Worm (Caenorhabditis elegans) whole organism, L3 larva: ENCODE results near the gene rde-1.

Experiments
- R02D3.7 ChIP-seq: fragments of 150-350 bp; optimal IDR thresholded peaks from 2 replicates; lab custom pipeline; 2014; ENCODE audit warnings: missing biosample characterization, missing genetic modification characterization
- ZK546.5 ChIP-seq: sonication (generic microtip); optimal IDR thresholded peaks from 2 replicates; lab custom pipeline; 2017; ENCODE audit warnings: missing biosample characterization, missing genetic modification characterization
- ama-1 ChIP-seq: fragments of 150-350 bp; optimal IDR thresholded peaks from 2 replicates; lab custom pipeline; 2018
- ceh-16 ChIP-seq: sonication (generic microtip); optimal IDR thresholded peaks from 2 replicates; lab custom pipeline; 2017; ENCODE audit warnings: missing biosample characterization, missing genetic modification characterization
- ceh-82 ChIP-seq: fragments of 150-350 bp; optimal IDR thresholded peaks from 2 replicates; lab custom pipeline; 2014; ENCODE audit warnings: missing biosample characterization, missing genetic modification characterization
- ceh-9 ChIP-seq: sonication (generic microtip); optimal IDR thresholded peaks from 2 replicates; lab custom pipeline; 2018; ENCODE audit warnings: missing biosample characterization, missing genetic modification characterization
- daf-12 ChIP-seq: fragments of 150-350 bp; optimal IDR thresholded peaks from 2 replicates; lab custom pipeline; 2014; ENCODE audit warnings: missing biosample characterization, missing genetic modification reagents, missing genetic modification characterization
- egl-27 ChIP-seq: sonication (generic microtip); optimal IDR thresholded peaks from 4 replicates; lab custom pipeline; 2017; ENCODE audit warnings: missing biosample characterization, missing genetic modification reagents, missing genetic modification characterization
- egl-5 ChIP-seq: fragments of 150-350 bp; optimal IDR thresholded peaks from 2 replicates; lab custom pipeline; 2017; ENCODE audit warnings: missing biosample characterization, missing genetic modification reagents, missing genetic modification characterization, inconsistent platforms
- elt-1 ChIP-seq: fragments of 150-350 bp; optimal IDR thresholded peaks from 2 replicates; lab custom pipeline; 2014; ENCODE audit warnings: missing biosample characterization, missing genetic modification characterization
- elt-2 ChIP-seq: sonication (generic microtip); optimal IDR thresholded peaks from 2 replicates; lab custom pipeline; 2016; ENCODE audit warnings: missing genetic modification reagents, mild to moderate bottlenecking, missing genetic modification characterization, missing compliant biosample characterization
- elt-3 ChIP-seq, 3 experiments: fragments of 150-350 bp in 1 of 3; sonication (generic microtip) in 2 of 3; optimal IDR thresholded peaks; 2 replicates in 2 of 3; 4 replicates in 1 of 3; lab custom pipeline; 2014 to 2017; ENCODE audit warnings: missing biosample characterization in 3 of 3, missing genetic modification characterization in 3 of 3
- eor-1 ChIP-seq, 2 experiments: fragments of 150-350 bp; optimal IDR thresholded peaks; 2 replicates each; lab custom pipeline; 2014 to 2018; ENCODE audit warnings: missing biosample characterization in 2 of 2, missing genetic modification characterization in 2 of 2
- fkh-10 ChIP-seq: sonication (generic microtip); optimal IDR thresholded peaks from 2 replicates; lab custom pipeline; 2017; ENCODE audit warnings: missing biosample characterization, missing genetic modification reagents, missing genetic modification characterization
- fkh-2 ChIP-seq: fragments of 150-350 bp; optimal IDR thresholded peaks from 2 replicates; lab custom pipeline; 2014; ENCODE audit warnings: missing biosample characterization, missing genetic modification reagents, missing genetic modification characterization
- fos-1 ChIP-seq: fragments of 150-350 bp; optimal IDR thresholded peaks from 2 replicates; lab custom pipeline; 2014; ENCODE audit warnings: missing biosample characterization, missing genetic modification characterization
- hmg-11 ChIP-seq: sonication (generic microtip); optimal IDR thresholded peaks from 2 replicates; lab custom pipeline; 2016; ENCODE audit warnings: missing genetic modification characterization, missing compliant biosample characterization
- lin-15B ChIP-seq: fragments of 150-350 bp; optimal IDR thresholded peaks from 2 replicates; lab custom pipeline; 2014; ENCODE audit warnings: missing biosample characterization, missing genetic modification characterization
- lin-39 ChIP-seq: fragments of 150-350 bp; optimal IDR thresholded peaks from 2 replicates; lab custom pipeline; 2018; ENCODE audit warnings: missing biosample characterization, missing genetic modification reagents, missing genetic modification characterization
- lsy-12 ChIP-seq: sonication (generic microtip); optimal IDR thresholded peaks from 2 replicates; lab custom pipeline; 2016; ENCODE audit warnings: mild to moderate bottlenecking, missing genetic modification characterization, missing compliant biosample characterization
- mml-1 ChIP-seq: fragments of 150-350 bp; sonication (generic microtip); optimal IDR thresholded peaks from 3 replicates; lab custom pipeline; 2014; ENCODE audit warnings: missing biosample characterization, missing genetic modification characterization
- nfya-1 ChIP-seq: sonication (generic microtip); optimal IDR thresholded peaks from 2 replicates; lab custom pipeline; 2017; ENCODE audit warnings: missing genetic modification characterization, mild to moderate bottlenecking, missing compliant biosample characterization, antibody characterized with exemption, moderate library complexity; ENCODE audit not compliant: insufficient read depth
- nhr-11 ChIP-seq: fragments of 150-350 bp; optimal IDR thresholded peaks from 2 replicates; lab custom pipeline; 2014; ENCODE audit warnings: missing biosample characterization, missing genetic modification characterization
- nhr-23 ChIP-seq: fragments of 150-350 bp; optimal IDR thresholded peaks from 2 replicates; lab custom pipeline; 2014; ENCODE audit warnings: missing biosample characterization, missing genetic modification reagents, missing genetic modification characterization
- nhr-237 ChIP-seq: fragments of 150-350 bp; optimal IDR thresholded peaks from 2 replicates; lab custom pipeline; 2014; ENCODE audit warnings: missing biosample characterization, missing genetic modification characterization
- nhr-25 ChIP-seq: sonication (generic microtip); optimal IDR thresholded peaks from 2 replicates; lab custom pipeline; 2017; ENCODE audit warnings: missing biosample characterization, missing genetic modification characterization
- nhr-28 ChIP-seq: fragments of 150-350 bp; optimal IDR thresholded peaks from 2 replicates; lab custom pipeline; 2014; ENCODE audit warnings: missing biosample characterization, missing genetic modification characterization
- nhr-67 ChIP-seq: fragments of 150-350 bp; optimal IDR thresholded peaks from 2 replicates; lab custom pipeline; 2014; ENCODE audit warnings: missing biosample characterization, missing genetic modification characterization
- nhr-76 ChIP-seq: fragments of 150-350 bp; sonication (generic microtip); optimal IDR thresholded peaks from 5 replicates; lab custom pipeline; 2014; ENCODE audit warnings: missing biosample characterization, missing genetic modification characterization
- pqm-1 ChIP-seq: fragments of 150-350 bp; optimal IDR thresholded peaks from 2 replicates; lab custom pipeline; 2017; ENCODE audit warnings: missing biosample characterization, missing genetic modification characterization, inconsistent platforms
- sea-2 ChIP-seq: fragments of 150-350 bp; sonication (generic microtip); optimal IDR thresholded peaks from 4 replicates; lab custom pipeline; 2014; ENCODE audit warnings: missing biosample characterization, missing genetic modification reagents, missing genetic modification characterization
- skn-1 ChIP-seq: fragments of 150-350 bp; optimal IDR thresholded peaks from 2 replicates; lab custom pipeline; 2014; ENCODE audit warnings: missing biosample characterization, missing genetic modification characterization
- snpc-4 ChIP-seq: fragments of 150-350 bp; optimal IDR thresholded peaks from 2 replicates; lab custom pipeline; 2014; ENCODE audit warnings: missing biosample characterization, missing genetic modification characterization
- zag-1 ChIP-seq: fragments of 150-350 bp; optimal IDR thresholded peaks from 2 replicates; lab custom pipeline; 2014; ENCODE audit warnings: missing biosample characterization, missing genetic modification characterization
- ztf-11 ChIP-seq: fragments of 150-350 bp; optimal IDR thresholded peaks from 2 replicates; lab custom pipeline; 2014; ENCODE audit warnings: missing biosample characterization, missing genetic modification characterization
- ztf-4 ChIP-seq: fragments of 150-350 bp; optimal IDR thresholded peaks from 2 replicates; lab custom pipeline; 2014; ENCODE audit warnings: missing biosample characterization, missing genetic modification characterization

Gene rde-1

DNA sequence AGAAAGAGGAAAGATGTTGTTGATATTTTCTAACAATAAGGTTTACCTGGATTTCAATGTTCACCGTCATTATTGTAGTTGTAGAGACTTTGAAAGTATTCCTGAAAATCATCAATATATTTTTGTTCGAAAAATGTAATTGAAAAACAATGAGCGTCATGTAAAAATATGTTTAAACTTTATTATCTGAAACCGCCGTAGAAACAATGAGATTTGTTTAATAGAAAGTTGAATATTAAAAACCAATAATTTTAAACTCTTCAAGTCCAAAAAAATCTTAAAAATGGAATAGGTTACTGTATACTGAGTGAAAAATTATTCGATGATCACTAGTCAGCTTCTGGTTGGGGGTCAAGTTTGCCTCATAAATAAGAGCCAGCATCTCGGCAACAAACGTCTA, 33.2 kb downstream of the rde-1 start, which contains the start of gene anmt-3:
Gene anmt-3, minus strand, starts transcription at position 101 of the 400 bp plus-strand sequence.
- TF ChIP-seq sea-2 (GFP tag; lab: Kevin White, UChicago) (no peak), ceh-82 (no peak), lin-15B (tag; lab: Kevin White, UChicago) (no peak), egl-5 (tag; lab: Kevin White, UChicago) (no peak), fkh-10 (GFP tag; lab: Kevin White, UChicago) (no peak), ztf-4 (tag; lab: Kevin White, UChicago) (no peak), daf-12 (tag; lab: Kevin White, UChicago) (no peak), nhr-23 (tag; lab: Kevin White, UChicago) (no peak), pqm-1 (tag; lab: Kevin White, UChicago) (no peak), hmg-11 (no peak), lsy-12 (tag; lab: Kevin White, UChicago) (no peak), fkh-2 (no peak), R02D3.7 (tag; lab: Kevin White, UChicago) (no peak), ceh-9 (tag; lab: Kevin White, UChicago) (no peak), nhr-25 (tag; lab: Kevin White, UChicago) (no peak), nhr-11 (tag; lab: Kevin White, UChicago) (no peak), eor-1 (tag; optimal IDR thresholded peaks at IDR 0.05; lab: Kevin White, UChicago) (no peak), zag-1 (tag; lab: Kevin White, UChicago) (no peak), ceh-16 (no peak)
- TF ChIP-seq, all 47 proteins: peak for 0

DNA sequence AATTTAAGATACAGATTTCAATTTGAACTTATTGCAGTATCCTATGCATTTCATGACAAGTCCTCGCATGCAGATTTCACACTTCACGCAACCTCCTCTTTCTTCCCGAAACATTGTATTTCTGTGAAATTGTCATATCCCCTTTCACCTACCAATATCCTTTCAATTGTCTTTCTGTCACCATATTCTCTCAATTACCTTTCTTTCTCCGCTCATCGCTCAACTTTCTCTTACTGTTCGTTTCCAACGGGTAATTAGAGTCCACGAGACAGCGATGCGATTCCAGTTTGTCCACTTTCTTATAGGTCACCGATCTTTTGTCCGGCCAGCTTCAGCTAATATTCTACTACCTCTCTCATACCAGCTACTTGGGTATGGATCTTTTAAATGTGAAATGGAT, 39.0 kb downstream of the rde-1 start, which contains the start of gene mam-5:
Gene mam-5, plus strand, starts transcription at position 304 of the 400 bp plus-strand sequence.
- TF ChIP-seq egl-27 (tag; lab: Kevin White, UChicago) (no peak), ztf-11 (no peak), nhr-76 (tag; lab: Kevin White, UChicago) (no peak), elt-3 (tag; optimal IDR thresholded peaks at IDR 0.05; lab: Kevin White, UChicago) (no peak), nhr-28 (no peak), elt-2 (tag; lab: Kevin White, UChicago) (no peak), nhr-67 (tag; lab: Kevin White, UChicago) (no peak), elt-1 (tag; lab: Kevin White, UChicago) (no peak), R02D3.7 (tag; lab: Kevin White, UChicago) (no peak), ZK546.5 (tag; lab: Kevin White, UChicago) (no peak), nhr-11 (tag; lab: Kevin White, UChicago) (no peak), nfya-1 (no peak), ceh-82 (no peak), ztf-4 (tag; lab: Kevin White, UChicago) (no peak), lin-39 (tag; lab: Kevin White, UChicago) (no peak)

DNA sequence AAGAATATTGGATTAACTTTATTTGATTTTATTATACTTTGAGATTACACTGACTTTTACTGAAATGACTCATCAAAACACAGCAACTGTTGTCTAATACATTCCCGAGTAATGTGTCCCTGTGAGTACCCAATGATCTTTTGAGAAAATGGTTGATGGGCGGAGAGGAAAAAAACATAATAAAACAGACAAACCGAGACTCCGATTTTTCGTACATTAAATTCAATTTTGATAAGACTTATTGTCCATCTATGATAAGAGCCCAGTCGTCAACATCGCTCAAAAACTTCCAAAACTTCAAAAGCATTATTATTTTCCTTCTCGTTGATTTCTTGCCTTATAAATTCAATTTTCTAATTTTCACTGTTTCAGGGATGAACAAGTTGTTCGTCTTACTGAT, 40.6 kb downstream of the rde-1 start, which contains the start of gene ttr-46:
Gene ttr-46, plus strand, starts transcription at position 373 of the 400 bp plus-strand sequence.
- peak; percentile 65 for TF ChIP-seq pqm-1 (tag; lab: Kevin White, UChicago)
- no peak for TF ChIP-seq elt-3 (tag; optimal IDR thresholded peaks at IDR 0.05; lab: Kevin White, UChicago)
- TF ChIP-seq elt-2 (tag; lab: Kevin White, UChicago): peak; percentile 68

DNA sequence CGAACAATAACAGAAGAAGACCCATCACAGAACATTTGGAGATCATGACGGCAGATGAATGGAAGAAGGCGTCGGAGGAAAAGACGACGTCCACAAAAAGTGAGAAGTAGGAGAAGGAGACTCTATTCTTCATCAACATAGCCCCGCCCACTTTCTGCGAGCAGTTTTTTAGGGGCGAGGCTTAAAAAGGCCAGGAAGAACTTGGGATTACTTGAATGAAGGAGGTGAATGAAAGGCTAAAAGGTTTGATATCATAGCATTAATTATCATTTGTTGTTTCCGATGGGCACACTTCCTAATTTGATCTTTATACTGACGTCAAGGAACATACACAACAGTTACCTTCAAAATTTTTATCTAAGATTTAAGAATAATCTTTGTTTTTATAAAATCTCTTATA, 42.6 kb downstream of the rde-1 start, which contains the start of gene nlp-58:
Gene nlp-58, minus strand, starts transcription at position 101 of the 400 bp plus-strand sequence.
- TF ChIP-seq snpc-4 (tag; lab: Kevin White, UChicago) (no peak), fkh-10 (GFP tag; lab: Kevin White, UChicago) (no peak), elt-1 (tag; lab: Kevin White, UChicago) (no peak), fos-1 (no peak), ztf-4 (tag; lab: Kevin White, UChicago) (no peak), lsy-12 (tag; lab: Kevin White, UChicago) (no peak), skn-1 (tag; lab: Kevin White, UChicago) (no peak), nhr-67 (tag; lab: Kevin White, UChicago) (no peak), nhr-25 (tag; lab: Kevin White, UChicago) (no peak), nfya-1 (no peak), ama-1 (no peak), ceh-82 (no peak), nhr-237 (tag; lab: Kevin White, UChicago) (no peak), R02D3.7 (tag; lab: Kevin White, UChicago) (no peak), ztf-11 (no peak), mml-1 (tag; lab: Kevin White, UChicago) (no peak), egl-27 (tag; lab: Kevin White, UChicago) (no peak), fkh-2 (no peak)
